Fruit fly (Drosophila melanogaster) whole organism, embryonic: Measurements from ENCODE around the gene CG42798.

Source experiments
- Adf1 ChIP-seq: fragments of 200-800 bp; sonication (Bioruptor generic); IDR thresholded peaks from 2 replicates; pipeline ENCODE4 v1.3.6; 2022; ENCODE audit warnings: missing biosample characterization, missing genetic modification characterization
- Atf-2 ChIP-seq: fragments of 200-800 bp; sonication (Bioruptor generic); optimal IDR thresholded peaks from 2 replicates; lab custom pipeline; 2016; ENCODE audit warnings: missing biosample characterization, missing genetic modification characterization
- Atf3 ChIP-seq: fragments of 200-800 bp; sonication (Bioruptor generic); optimal IDR thresholded peaks from 3 replicates; lab custom pipeline; 2016; ENCODE audit warnings: missing biosample characterization, missing genetic modification characterization
- CG10431 ChIP-seq: fragments of 200-800 bp; sonication (Bioruptor generic); optimal IDR thresholded peaks from 3 replicates; lab custom pipeline; 2018; ENCODE audit warnings: missing biosample characterization, mild to moderate bottlenecking, missing genetic modification characterization
- CG10654 ChIP-seq: fragments of 200-800 bp; sonication (Bioruptor generic); optimal IDR thresholded peaks from 2 replicates; lab custom pipeline; 2016; ENCODE audit warnings: missing biosample characterization, missing genetic modification characterization
- CG12104 ChIP-seq: fragments of 200-800 bp; sonication (Bioruptor generic); optimal IDR thresholded peaks from 3 replicates; lab custom pipeline; 2016; ENCODE audit warnings: missing biosample characterization, missing genetic modification characterization
- CG17361 ChIP-seq: fragments of 200-800 bp; sonication (Bioruptor generic); IDR thresholded peaks from 3 replicates; pipeline ENCODE4 v1.3.6; 2022; ENCODE audit warnings: missing biosample characterization, missing genetic modification characterization
- CG17385 ChIP-seq: fragments of 200-800 bp; sonication (Bioruptor generic); optimal IDR thresholded peaks from 3 replicates; lab custom pipeline; 2018; ENCODE audit warnings: missing biosample characterization, mild to moderate bottlenecking, missing genetic modification characterization
- CG17802 ChIP-seq: fragments of 200-800 bp; sonication (Bioruptor generic); optimal IDR thresholded peaks from 2 replicates; lab custom pipeline; 2018; ENCODE audit warnings: missing biosample characterization, mild to moderate bottlenecking, missing genetic modification characterization, moderate library complexity
- CG30431 ChIP-seq: fragments of 200-800 bp; sonication (Bioruptor generic); optimal IDR thresholded peaks from 2 replicates; lab custom pipeline; 2017; ENCODE audit warnings: missing biosample characterization, missing genetic modification characterization
- CG3838 ChIP-seq: fragments of 200-800 bp; sonication (Bioruptor generic); optimal IDR thresholded peaks from 3 replicates; lab custom pipeline; 2016; ENCODE audit warnings: missing biosample characterization, missing genetic modification characterization
- CG6175 ChIP-seq: fragments of 200-800 bp; sonication (Bioruptor generic); IDR thresholded peaks from 3 replicates; pipeline ENCODE4 v1.3.6; 2022; ENCODE audit warnings: missing biosample characterization, missing genetic modification characterization
- CG6813 ChIP-seq: fragments of 200-800 bp; sonication (Bioruptor generic); optimal IDR thresholded peaks from 2 replicates; lab custom pipeline; 2017; ENCODE audit warnings: missing biosample characterization, missing genetic modification characterization, mild to moderate bottlenecking, moderate library complexity, missing genetic modification reagents
- CG8281 ChIP-seq: fragments of 200-800 bp; sonication (Bioruptor generic); optimal IDR thresholded peaks from 2 replicates; lab custom pipeline; 2018; ENCODE audit warnings: missing biosample characterization, mild to moderate bottlenecking, missing genetic modification characterization, moderate library complexity
- CG8478 ChIP-seq: fragments of >200 bp; optimal IDR thresholded peaks from 2 replicates; lab custom pipeline; 2018
- CG9437 ChIP-seq: fragments of 200-800 bp; sonication (Bioruptor generic); optimal IDR thresholded peaks from 2 replicates; lab custom pipeline; 2018; ENCODE audit warnings: missing biosample characterization, mild to moderate bottlenecking, missing genetic modification characterization
- Chrac-16 ChIP-seq: fragments of 200-800 bp; sonication (Bioruptor generic); optimal IDR thresholded peaks from 3 replicates; lab custom pipeline; 2016; ENCODE audit warnings: missing biosample characterization, missing genetic modification characterization
- Dip2 ChIP-seq: fragments of 200-800 bp; sonication (Bioruptor generic); IDR thresholded peaks from 2 replicates; pipeline ENCODE4 v1.3.6; 2022; ENCODE audit warnings: missing biosample characterization, missing genetic modification characterization
- Doc3 ChIP-seq: fragments of 200-800 bp; sonication (Bioruptor generic); IDR thresholded peaks from 3 replicates; pipeline ENCODE4 v1.3.6; 2022; ENCODE audit warnings: missing biosample characterization, missing genetic modification characterization; ENCODE audit not compliant: partially characterized antibody
- Ets65A ChIP-seq: fragments of 200-800 bp; sonication (Bioruptor generic); peaks from one replicate; lab custom pipeline; 2016; ENCODE audit warnings: missing biosample characterization, missing genetic modification characterization
- H15 ChIP-seq: fragments of 200-800 bp; sonication (Bioruptor generic); IDR thresholded peaks from 3 replicates; pipeline ENCODE4 v1.3.6; 2022; ENCODE audit warnings: missing biosample characterization, missing genetic modification characterization
- Hr3 ChIP-seq: fragments of 200-800 bp; sonication (Bioruptor generic); optimal IDR thresholded peaks from 3 replicates; lab custom pipeline; 2016; ENCODE audit warnings: missing biosample characterization, missing genetic modification characterization
- Jarid2 ChIP-seq: fragments of 200-800 bp; sonication (Bioruptor generic); optimal IDR thresholded peaks from 3 replicates; lab custom pipeline; 2017; ENCODE audit warnings: mild to moderate bottlenecking, missing biosample characterization, missing genetic modification reagents, missing genetic modification characterization
- Sin3A ChIP-seq: fragments of >200 bp; optimal IDR thresholded peaks from 2 replicates; lab custom pipeline; 2018
- Sry-δ ChIP-seq: fragments of 200-800 bp; sonication (Bioruptor generic); optimal IDR thresholded peaks from 2 replicates; lab custom pipeline; 2016; ENCODE audit warnings: missing biosample characterization, missing genetic modification characterization
- bab2 ChIP-seq: fragments of 200-800 bp; sonication (Bioruptor generic); optimal IDR thresholded peaks from 2 replicates; lab custom pipeline; 2016; ENCODE audit warnings: missing biosample characterization, missing genetic modification characterization
- chinmo ChIP-seq: fragments of 200-800 bp; sonication (Bioruptor generic); IDR thresholded peaks from 4 replicates; pipeline ENCODE4 v1.3.6; 2022; ENCODE audit warnings: missing biosample characterization, missing genetic modification characterization; ENCODE audit not compliant: partially characterized antibody
- chm ChIP-seq: fragments of 200-800 bp; sonication (Bioruptor generic); IDR thresholded peaks from 2 replicates; pipeline ENCODE4 v1.3.6; 2022; ENCODE audit warnings: missing biosample characterization, missing genetic modification characterization
- fu2 ChIP-seq: fragments of 200-800 bp; sonication (Bioruptor generic); optimal IDR thresholded peaks from 2 replicates; lab custom pipeline; 2016; ENCODE audit warnings: missing biosample characterization, missing genetic modification characterization
- gcm2 ChIP-seq: fragments of 200-800 bp; sonication (Bioruptor generic); optimal IDR thresholded peaks from 2 replicates; lab custom pipeline; 2016; ENCODE audit warnings: missing biosample characterization, missing genetic modification characterization
- hb ChIP-seq: fragments of 200-800 bp; sonication (Bioruptor generic); IDR thresholded peaks from 3 replicates; pipeline ENCODE4 v1.3.6; 2022; ENCODE audit warnings: missing biosample characterization, missing genetic modification characterization; ENCODE audit not compliant: partially characterized antibody
- pzg ChIP-seq: fragments of 200-800 bp; sonication (Bioruptor generic); optimal IDR thresholded peaks from 3 replicates; lab custom pipeline; 2018; ENCODE audit warnings: missing biosample characterization, mild to moderate bottlenecking, missing genetic modification characterization, moderate library complexity
- sna ChIP-seq: fragments of 200-800 bp; sonication (Bioruptor generic); IDR thresholded peaks from 2 replicates; pipeline ENCODE4 v1.3.6; 2022; ENCODE audit warnings: missing biosample characterization, missing genetic modification characterization; ENCODE audit not compliant: partially characterized antibody
- usp ChIP-seq: fragments of >200 bp; optimal IDR thresholded peaks from 2 replicates; lab custom pipeline; 2017; ENCODE audit warnings: missing biosample characterization, missing genetic modification characterization
- z ChIP-seq: fragments of 200-800 bp; sonication (Bioruptor generic); IDR thresholded peaks from 3 replicates; pipeline ENCODE4 v1.3.6; 2022; ENCODE audit warnings: missing biosample characterization, missing genetic modification characterization
- zen2 ChIP-seq: fragments of 200-800 bp; sonication (Bioruptor generic); IDR thresholded peaks from 3 replicates; pipeline ENCODE4 v1.3.6; 2022; ENCODE audit warnings: missing biosample characterization, missing genetic modification characterization; ENCODE audit not compliant: partially characterized antibody

The CG42798 gene

dm6 chr3R:17418459-17418858 lies 12.0 kb downstream of the CG42798 start, which contains the start of gene CG42834:
TSS of gene CG42834 (plus strand) at chr3R:17418759.
- TF ChIP-seq Sin3A (lab: Kevin White, UChicago) (no peak), chm (GFP tag; lab: Robert Waterston, UW) (no peak), CG17385 (GFP tag; lab: Kevin White, UChicago) (no peak), Dip2 (no peak), sna (no peak), bab2 (GFP tag; lab: Kevin White, UChicago) (no peak), H15 (GFP tag; lab: Robert Waterston, UW) (no peak), CG10654 (GFP tag; lab: Kevin White, UChicago) (no peak)

- TF ChIP-seq fu2 (GFP tag; lab: Kevin White, UChicago) (no peak), CG17385 (GFP tag; lab: Kevin White, UChicago) (no peak), CG3838 (no peak)
These were observed 13.9 kb downstream of the CG42798 start, which contains the start of gene CG42835 for dm6 chr3R:17420338-17420737. TSS of gene CG42835 (plus strand) at chr3R:17420638.

dm6 chr3R:17422102-17422501 lies 15.6 kb downstream of the CG42798 start, which contains the start of gene CG14332:
TSS of gene CG14332 (minus strand) at chr3R:17422202.
- TF ChIP-seq Sry-δ (GFP tag; lab: Kevin White, UChicago) = no peak
- TF ChIP-seq usp = no peak
- no peak for TF ChIP-seq pzg (GFP tag; lab: Kevin White, UChicago)
- no peak for TF ChIP-seq CG17802 (tag; lab: Kevin White, UChicago)
- TF ChIP-seq gcm2 (GFP tag; lab: Kevin White, UChicago) = no peak
- TF ChIP-seq CG30431 (GFP tag; lab: Kevin White, UChicago) = no peak
- no peak for TF ChIP-seq hb (GFP tag; lab: Robert Waterston, UW)
- no peak for TF ChIP-seq CG9437
- no peak for TF ChIP-seq CG6813 (GFP tag; lab: Kevin White, UChicago)

- peak; percentile 63; the same call in 2 of the 3 replicates for TF ChIP-seq CG6175 (GFP tag; lab: Robert Waterston, UW)
- TF ChIP-seq Jarid2 = peak; percentile 58
- peak; percentile 87 for TF ChIP-seq Adf1 (GFP tag; lab: Robert Waterston, UW)
- TF ChIP-seq CG12104 = no peak
- no peak for TF ChIP-seq Hr3 (GFP tag; lab: Kevin White, UChicago)
- no peak for TF ChIP-seq Atf3 (GFP tag; lab: Kevin White, UChicago)
- TF ChIP-seq z (GFP tag; lab: Robert Waterston, UW) = peak; percentile 95
- TF ChIP-seq zen2 (GFP tag; lab: Robert Waterston, UW) = peak; percentile 44; the same call in 1 of the 3 replicates
- no peak for TF ChIP-seq CG8281 (tag; lab: Kevin White, UChicago)
- TF ChIP-seq chinmo = peak; percentile 82; the same call in 1 of the 4 replicates
- no peak for TF ChIP-seq Chrac-16
- no peak for TF ChIP-seq CG8478
- no peak for TF ChIP-seq Atf-2 (GFP tag; lab: Kevin White, UChicago)
These were observed 19.0 kb downstream of the CG42798 start, which contains the start of gene cysu for dm6 chr3R:17425417-17425915. TSS of gene cysu (plus strand) at chr3R:17425768.

- TF ChIP-seq Doc3 (GFP tag; lab: Robert Waterston, UW) (no peak), CG10431 (peak; percentile 93), CG17361 (GFP tag; lab: Robert Waterston, UW) (no peak), Ets65A (GFP tag; lab: Kevin White, UChicago) (no peak)
These were observed 19.8 kb downstream of the CG42798 start for dm6 chr3R:17426265-17426664.
